Worm (Caenorhabditis elegans): ENCODE results near the gene R13A5.10.

- no peak for TF ChIP-seq nhr-11 (tag; optimal IDR thresholded peaks at IDR 0.05)
- TF ChIP-seq unc-39 (tag; optimal IDR thresholded peaks at IDR 0.05): no peak
- no peak for TF ChIP-seq egl-43 (GFP tag; IDR thresholded peaks at IDR 0.05)
- TF ChIP-seq nhr-237 (tag; optimal IDR thresholded peaks at IDR 0.05): no peak
- TF ChIP-seq ZK546.5 (tag; optimal IDR thresholded peaks at IDR 0.05): no peak
- no peak for TF ChIP-seq snpc-4 (tag; optimal IDR thresholded peaks at IDR 0.05)
- no peak for TF ChIP-seq fos-1 (tag; optimal IDR thresholded peaks at IDR 0.05)
- TF ChIP-seq spr-1 (tag; optimal IDR thresholded peaks at IDR 0.05): no peak
- TF ChIP-seq pha-4 (GFP tag; IDR thresholded peaks at IDR 0.05): no peak
- no peak for TF ChIP-seq pha-4 (tag; optimal IDR thresholded peaks at IDR 0.05)
These were observed 40.7 kb downstream of the R13A5.10 start for ce11 chrIII:7542037-7542436.

Data from whole organism, L4 larva.